Worm (Caenorhabditis elegans): ENCODE results near the gene F31E3.12.

- no peak for TF ChIP-seq egl-27 (tag; optimal IDR thresholded peaks at IDR 0.05)
- TF ChIP-seq lin-13 (GFP tag; optimal IDR thresholded peaks at IDR 0.05): no peak
Observed at ce11 chrIII:7012060-7012459, 42.9 kb downstream of the F31E3.12 start.

All from whole organism, L1 larva.